Fruit fly (Drosophila melanogaster) whole organism, embryonic: Measurements from ENCODE around the gene CG34453.
A peak's percentile ranks its signal among the peaks of the same experiment; 100 is the strongest.

ENCODE experiments used
- Ada2b ChIP-seq: fragments of 200-800 bp; sonication (Bioruptor generic); IDR thresholded peaks from 2 replicates; pipeline ENCODE4 v1.3.6; 2022; ENCODE audit warnings: missing biosample characterization, missing genetic modification characterization
- Awh ChIP-seq: fragments of 200-800 bp; sonication (Bioruptor generic); IDR thresholded peaks from 2 replicates; pipeline ENCODE4, ENCODE4 v1.3.6; 2022; ENCODE audit warnings: missing biosample characterization, missing genetic modification characterization
- B-H2 ChIP-seq: fragments of 200-800 bp; sonication (Bioruptor generic); optimal IDR thresholded peaks from 2 replicates; lab custom pipeline; 2018; ENCODE audit warnings: missing biosample characterization, mild to moderate bottlenecking, missing genetic modification characterization
- CG10267 ChIP-seq: fragments of 200-800 bp; sonication (Bioruptor generic); optimal IDR thresholded peaks from 2 replicates; lab custom pipeline; 2018; ENCODE audit warnings: missing biosample characterization, mild to moderate bottlenecking, missing genetic modification characterization, moderate library complexity
- CG12659 ChIP-seq: fragments of 200-800 bp; sonication (Bioruptor generic); optimal IDR thresholded peaks from 3 replicates; lab custom pipeline; 2017; ENCODE audit warnings: mild to moderate bottlenecking, missing biosample characterization, missing genetic modification reagents, missing genetic modification characterization
- CG12769 ChIP-seq: fragments of 200-800 bp; sonication (Bioruptor generic); optimal IDR thresholded peaks from 2 replicates; lab custom pipeline; 2019; ENCODE audit warnings: missing biosample characterization, mild to moderate bottlenecking, missing genetic modification characterization, moderate library complexity
- CG12942 ChIP-seq: fragments of 200-800 bp; sonication (Bioruptor generic); optimal IDR thresholded peaks from 3 replicates; lab custom pipeline; 2016; ENCODE audit warnings: missing biosample characterization, missing genetic modification characterization
- CG13894 ChIP-seq: fragments of 200-800 bp; sonication (Bioruptor generic); optimal IDR thresholded peaks from 3 replicates; lab custom pipeline; 2018; ENCODE audit warnings: missing biosample characterization, mild to moderate bottlenecking, missing genetic modification characterization, moderate library complexity
- CG14710 ChIP-seq: fragments of 200-800 bp; sonication (Bioruptor generic); optimal IDR thresholded peaks from 3 replicates; lab custom pipeline; 2019; ENCODE audit warnings: missing biosample characterization, mild to moderate bottlenecking, missing genetic modification characterization, moderate library complexity
- CG15073 ChIP-seq: fragments of 200-800 bp; sonication (Bioruptor generic); optimal IDR thresholded peaks from 2 replicates; lab custom pipeline; 2016; ENCODE audit warnings: missing biosample characterization, missing genetic modification characterization
- CG2875 ChIP-seq: fragments of 200-800 bp; sonication (Bioruptor generic); optimal IDR thresholded peaks from 2 replicates; lab custom pipeline; 2017; ENCODE audit warnings: missing biosample characterization, mild to moderate bottlenecking, missing genetic modification characterization, missing genetic modification reagents
- CG31441 ChIP-seq: fragments of 200-800 bp; sonication (Bioruptor generic); IDR thresholded peaks from 2 replicates; pipeline ENCODE4 v1.3.6; 2022; ENCODE audit warnings: missing biosample characterization, missing genetic modification characterization
- CG4854 ChIP-seq: fragments of 200-800 bp; sonication (Bioruptor generic); optimal IDR thresholded peaks from 2 replicates; lab custom pipeline; 2016; ENCODE audit warnings: missing biosample characterization, missing genetic modification characterization, inconsistent platforms
- CG5953 ChIP-seq: fragments of 200-800 bp; sonication (Bioruptor generic); IDR thresholded peaks from 2 replicates; pipeline ENCODE4 v1.3.6; 2022; ENCODE audit warnings: missing biosample characterization, missing genetic modification characterization
- CG7372 ChIP-seq: fragments of 200-800 bp; sonication (Bioruptor generic); IDR thresholded peaks from 2 replicates; pipeline ENCODE4 v1.3.6; 2022; ENCODE audit warnings: missing biosample characterization, missing genetic modification characterization
- CG8281 ChIP-seq: fragments of 200-800 bp; sonication (Bioruptor generic); optimal IDR thresholded peaks from 2 replicates; lab custom pipeline; 2018; ENCODE audit warnings: missing biosample characterization, mild to moderate bottlenecking, missing genetic modification characterization, moderate library complexity
- CG9727 ChIP-seq: fragments of 200-800 bp; sonication (Bioruptor generic); optimal IDR thresholded peaks from 3 replicates; lab custom pipeline; 2017; ENCODE audit warnings: missing biosample characterization, mild to moderate bottlenecking, missing genetic modification characterization
- CG9876 ChIP-seq: fragments of 200-800 bp; sonication (Bioruptor generic); optimal IDR thresholded peaks from 2 replicates; lab custom pipeline; 2016; ENCODE audit warnings: missing biosample characterization, missing genetic modification characterization
- CG9932 ChIP-seq: fragments of 200-800 bp; sonication (Bioruptor generic); IDR thresholded peaks from 2 replicates; pipeline ENCODE4 v1.3.6; 2022; ENCODE audit warnings: missing biosample characterization, missing genetic modification characterization
- Deaf1 ChIP-seq: fragments of 200-800 bp; optimal IDR thresholded peaks from 3 replicates; lab custom pipeline; 2019; ENCODE audit warnings: missing biosample characterization, mild to moderate bottlenecking, missing genetic modification characterization, moderate library complexity
- Dll ChIP-seq: fragments of 200-800 bp; sonication (Bioruptor generic); IDR thresholded peaks from 4 replicates; pipeline ENCODE4 v1.3.6; 2022; ENCODE audit warnings: missing biosample characterization, missing genetic modification characterization; ENCODE audit not compliant: partially characterized antibody
- Dp ChIP-seq: fragments of 200-800 bp; sonication (Bioruptor generic); optimal IDR thresholded peaks from 2 replicates; lab custom pipeline; 2018; ENCODE audit warnings: missing biosample characterization, mild to moderate bottlenecking, missing genetic modification characterization, moderate library complexity
- E2f2 ChIP-seq: fragments of 200-800 bp; sonication (Bioruptor generic); IDR thresholded peaks from 2 replicates; pipeline ENCODE4 v1.3.6; 2022; ENCODE audit warnings: missing biosample characterization, missing genetic modification characterization
- HHEX ChIP-seq: fragments of 200-800 bp; sonication (Bioruptor generic); optimal IDR thresholded peaks from 3 replicates; lab custom pipeline; 2017; ENCODE audit warnings: missing biosample characterization, mild to moderate bottlenecking, missing genetic modification characterization, missing genetic modification reagents
- Mad ChIP-seq: fragments of 200-800 bp; sonication (Bioruptor generic); optimal IDR thresholded peaks from 2 replicates; lab custom pipeline; 2016; ENCODE audit warnings: missing biosample characterization, missing genetic modification characterization
- Meics ChIP-seq: fragments of 200-800 bp; sonication (Bioruptor generic); optimal IDR thresholded peaks from 2 replicates; lab custom pipeline; 2017; ENCODE audit warnings: missing biosample characterization, mild to moderate bottlenecking, missing genetic modification characterization
- Mrtf ChIP-seq: fragments of 200-800 bp; sonication (Bioruptor generic); IDR thresholded peaks from 3 replicates; pipeline ENCODE4 v1.3.6; 2022; ENCODE audit warnings: missing biosample characterization, missing genetic modification characterization
- Rfx ChIP-seq: fragments of 200-800 bp; sonication (Bioruptor generic); IDR thresholded peaks from 2 replicates; pipeline ENCODE4 v1.3.6; 2022; ENCODE audit warnings: missing biosample characterization, missing genetic modification characterization
- Sry-β ChIP-seq: fragments of 200-800 bp; sonication (Bioruptor generic); optimal IDR thresholded peaks from 2 replicates; lab custom pipeline; 2018; ENCODE audit warnings: missing biosample characterization, mild to moderate bottlenecking, missing genetic modification characterization, moderate library complexity
- TFAM ChIP-seq: fragments of 200-800 bp; sonication (Bioruptor generic); optimal IDR thresholded peaks from 2 replicates; lab custom pipeline; 2017; ENCODE audit warnings: missing biosample characterization, missing genetic modification characterization, inconsistent platforms
- Xrp1 ChIP-seq: fragments of 200-800 bp; sonication (Bioruptor generic); IDR thresholded peaks from 2 replicates; pipeline ENCODE4 v1.3.6; 2022; ENCODE audit warnings: missing biosample characterization, missing genetic modification characterization
- ato ChIP-seq: fragments of 200-800 bp; sonication (Bioruptor generic); IDR thresholded peaks from 2 replicates; pipeline ENCODE4 v1.3.6; 2022; ENCODE audit warnings: missing biosample characterization, missing genetic modification characterization; ENCODE audit not compliant: partially characterized antibody
- cg ChIP-seq: fragments of 200-800 bp; sonication (Bioruptor generic); optimal IDR thresholded peaks from 3 replicates; lab custom pipeline; 2019; ENCODE audit warnings: missing biosample characterization, mild to moderate bottlenecking, missing genetic modification characterization, moderate library complexity
- dati ChIP-seq: fragments of 200-800 bp; sonication (Bioruptor generic); IDR thresholded peaks from 2 replicates; pipeline ENCODE4 v1.3.6; 2022; ENCODE audit warnings: missing biosample characterization, missing genetic modification characterization
- dpn ChIP-seq, 2 experiments: fragments of 200-800 bp; sonication (Bioruptor generic); optimal IDR thresholded peaks; 3 replicates each; lab custom pipeline; 2016; ENCODE audit warnings: missing biosample characterization in 2 of 2, missing genetic modification characterization in 2 of 2
- fd96Cb ChIP-seq: fragments of 200-800 bp; sonication (Bioruptor generic); optimal IDR thresholded peaks from 2 replicates; lab custom pipeline; 2018; ENCODE audit warnings: missing biosample characterization, mild to moderate bottlenecking, missing genetic modification characterization, moderate library complexity
- gcm2 ChIP-seq: fragments of 200-800 bp; sonication (Bioruptor generic); optimal IDR thresholded peaks from 2 replicates; lab custom pipeline; 2016; ENCODE audit warnings: missing biosample characterization, missing genetic modification characterization
- gfzf ChIP-seq: fragments of 200-800 bp; sonication (Bioruptor generic); optimal IDR thresholded peaks from 2 replicates; lab custom pipeline; 2016; ENCODE audit warnings: missing biosample characterization, mild to moderate bottlenecking, missing genetic modification characterization, moderate library complexity
- insv ChIP-seq, 2 experiments: fragments of 200-800 bp; sonication (Bioruptor generic); optimal IDR thresholded peaks; 3 replicates each; lab custom pipeline; 2016 to 2018; ENCODE audit warnings: missing biosample characterization in 2 of 2, missing genetic modification characterization in 2 of 2
- jumu ChIP-seq: fragments of 200-800 bp; sonication (Bioruptor generic); optimal IDR thresholded peaks from 3 replicates; lab custom pipeline; 2016; ENCODE audit warnings: missing biosample characterization, missing genetic modification characterization
- ken ChIP-seq: fragments of 200-800 bp; sonication (Bioruptor generic); IDR thresholded peaks from 3 replicates; pipeline ENCODE4 v1.3.6; 2022; ENCODE audit warnings: missing biosample characterization, missing genetic modification characterization
- mld ChIP-seq: fragments of 200-800 bp; sonication (Bioruptor generic); IDR thresholded peaks from 3 replicates; pipeline ENCODE4 v1.3.6; 2022; ENCODE audit warnings: missing biosample characterization, missing genetic modification characterization; ENCODE audit not compliant: partially characterized antibody
- org-1 ChIP-seq: fragments of 200-800 bp; sonication (Bioruptor generic); optimal IDR thresholded peaks from 2 replicates; lab custom pipeline; 2017; ENCODE audit warnings: missing biosample characterization, missing genetic modification characterization
- pan ChIP-seq, 4 experiments: fragments of >200 bp in 3 of 4; fragments of 200-800 bp in 1 of 4; sonication (Bioruptor generic) in 1 of 4; optimal IDR thresholded peaks in 3 of 4; IDR thresholded peaks in 1 of 4; 2 replicates each; pipeline versions ENCODE4 v1.3.6 to Lab custom; 2017 to 2022; ENCODE audit warnings: missing biosample characterization in 2 of 4, missing genetic modification characterization in 2 of 4, mixed read lengths in 1 of 4
- pita ChIP-seq: fragments of 200-800 bp; sonication (Bioruptor generic); optimal IDR thresholded peaks from 2 replicates; lab custom pipeline; 2017; ENCODE audit warnings: missing biosample characterization, mild to moderate bottlenecking, missing genetic modification characterization
- pzg ChIP-seq: fragments of 200-800 bp; sonication (Bioruptor generic); optimal IDR thresholded peaks from 3 replicates; lab custom pipeline; 2018; ENCODE audit warnings: missing biosample characterization, mild to moderate bottlenecking, missing genetic modification characterization, moderate library complexity
- salm ChIP-seq: fragments of 200-800 bp; sonication (Bioruptor generic); optimal IDR thresholded peaks from 2 replicates; lab custom pipeline; 2018; ENCODE audit warnings: missing biosample characterization, mild to moderate bottlenecking, missing genetic modification characterization
- sd ChIP-seq: fragments of 200-800 bp; sonication (Bioruptor generic); optimal IDR thresholded peaks from 3 replicates; lab custom pipeline; 2018; ENCODE audit warnings: missing biosample characterization, mild to moderate bottlenecking, missing genetic modification characterization, moderate library complexity
- sr ChIP-seq: fragments of 200-800 bp; sonication (Bioruptor generic); IDR thresholded peaks from 3 replicates; pipeline ENCODE4 v1.3.6; 2022; ENCODE audit warnings: missing biosample characterization, missing genetic modification characterization
- tna ChIP-seq: fragments of 200-800 bp; sonication (Bioruptor generic); IDR thresholded peaks from 2 replicates; pipeline ENCODE4 v1.3.6; 2022; ENCODE audit warnings: missing biosample characterization, missing genetic modification characterization; ENCODE audit not compliant: partially characterized antibody
- yki ChIP-seq: fragments of >200 bp; optimal IDR thresholded peaks from 3 replicates; lab custom pipeline; 2018

Gene CG34453

dm6 chr3L:211200-211599 lies 22.0 kb downstream of the CG34453 start, which contains the start of gene Prp4k (continued):
- no peak for TF ChIP-seq Xrp1 (GFP tag; lab: Robert Waterston, UW)
- TF ChIP-seq yki (lab: Kevin White, UChicago), result no peak
- no peak for TF ChIP-seq dpn (GFP tag; optimal IDR thresholded peaks at IDR 0.05; lab: Kevin White, UChicago)
- peak; percentile 58 for TF ChIP-seq Deaf1 (tag; lab: Kevin White, UChicago)
- peak; percentile 4 for TF ChIP-seq Dp (GFP tag; lab: Kevin White, UChicago)
- no peak for TF ChIP-seq CG5953 (GFP tag; lab: Robert Waterston, UW)
- no peak for TF ChIP-seq CG12942 (GFP tag; lab: Kevin White, UChicago)
- TF ChIP-seq gfzf (GFP tag; lab: Kevin White, UChicago), result peak; percentile 67
- no peak for TF ChIP-seq Ada2b
- no peak for TF ChIP-seq insv (GFP tag; optimal IDR thresholded peaks at IDR 0.05; lab: Kevin White, UChicago)
- TF ChIP-seq Mad (GFP tag; lab: Kevin White, UChicago), result no peak
- no peak for TF ChIP-seq Sry-β (GFP tag; lab: Kevin White, UChicago)
- no peak for TF ChIP-seq CG8281 (tag; lab: Kevin White, UChicago)
- TF ChIP-seq CG13894, result no peak
- TF ChIP-seq Meics (GFP tag; lab: Kevin White, UChicago), result no peak
- TF ChIP-seq HHEX (GFP tag; lab: Kevin White, UChicago), result no peak
- peak; percentile 37 for TF ChIP-seq CG14710 (tag; lab: Kevin White, UChicago)
- TF ChIP-seq E2f2 (GFP tag; lab: Robert Waterston, UW), result no peak
- no peak for TF ChIP-seq fd96Cb (tag; lab: Kevin White, UChicago)
- TF ChIP-seq CG7372 (GFP tag; lab: Robert Waterston, UW), result no peak
- TF ChIP-seq sr (GFP tag; lab: Robert Waterston, UW), result no peak
- TF ChIP-seq CG10267 (tag; lab: Kevin White, UChicago), result peak; percentile 4
- TF ChIP-seq sd (tag; lab: Kevin White, UChicago), result no peak
- no peak for TF ChIP-seq salm (tag; lab: Kevin White, UChicago)
- no peak for TF ChIP-seq CG31441
- TF ChIP-seq cg (GFP tag; lab: Kevin White, UChicago), result no peak
- no peak for TF ChIP-seq jumu (GFP tag; lab: Kevin White, UChicago)
- TF ChIP-seq mld, result no peak
- no peak for TF ChIP-seq dati (GFP tag; lab: Robert Waterston, UW)
- TF ChIP-seq CG9932 (GFP tag; lab: Robert Waterston, UW), result no peak
- TF ChIP-seq Rfx (GFP tag; lab: Robert Waterston, UW), result no peak
- no peak for TF ChIP-seq ken (GFP tag; lab: Robert Waterston, UW)
- no peak for TF ChIP-seq ato
- TF ChIP-seq CG9876 (GFP tag; lab: Kevin White, UChicago), result no peak
- peak; percentile 50 for TF ChIP-seq pzg (GFP tag; lab: Kevin White, UChicago)
- TF ChIP-seq CG12659, result peak; percentile 63
- no peak for TF ChIP-seq CG9727 (GFP tag; lab: Kevin White, UChicago)
- no peak for TF ChIP-seq B-H2
- TF ChIP-seq Dll, result 0 out of 4 replicates have a peak, but pooled peaks have one; percentile 33
- TF ChIP-seq org-1 (GFP tag; lab: Kevin White, UChicago), result no peak
- TF ChIP-seq CG12769, result no peak
- TF ChIP-seq pita (GFP tag; lab: Kevin White, UChicago), result no peak
- no peak for TF ChIP-seq CG15073 (GFP tag; lab: Kevin White, UChicago)
- TF ChIP-seq Awh (GFP tag; lab: Robert Waterston, UW), result no peak
- no peak for TF ChIP-seq Mrtf (GFP tag; lab: Robert Waterston, UW)
- no peak for TF ChIP-seq tna (GFP tag; lab: Robert Waterston, UW)
- TF ChIP-seq TFAM (GFP tag; lab: Kevin White, UChicago), result no peak
- no peak for TF ChIP-seq CG2875 (GFP tag; lab: Kevin White, UChicago)
- no peak for TF ChIP-seq CG4854 (GFP tag; lab: Kevin White, UChicago)
- TF ChIP-seq pan (optimal IDR thresholded peaks at IDR 0.05; lab: Kevin White, UChicago), result no peak
- TF ChIP-seq pan (GFP tag; optimal IDR thresholded peaks at IDR 0.05 in 1 of 2, IDR thresholded peaks at IDR 0.05 in 1 of 2), result no peak
- no peak for TF ChIP-seq gcm2 (GFP tag; lab: Kevin White, UChicago)
